Worm (Caenorhabditis elegans): Measurements from ENCODE around the gene srx-88.
A peak's percentile ranks its signal among the peaks of the same experiment; 100 is the strongest.

- TF ChIP-seq lin-13 (GFP tag; optimal IDR thresholded peaks at IDR 0.05) (peak; percentile 48), ama-1 (optimal IDR thresholded peaks at IDR 0.05) (peak; percentile 54), egl-13 (tag; optimal IDR thresholded peaks at IDR 0.05) (no peak), elt-3 (tag; optimal IDR thresholded peaks at IDR 0.05) (peak; percentile 84 to 99 (median 93)), tbx-2 (tag; optimal IDR thresholded peaks at IDR 0.05) (peak; percentile 76), snpc-4 (tag; optimal IDR thresholded peaks at IDR 0.05) (no peak), fkh-8 (tag; optimal IDR thresholded peaks at IDR 0.05) (no peak), nhr-77 (tag; optimal IDR thresholded peaks at IDR 0.05) (no peak), nhr-11 (tag; optimal IDR thresholded peaks at IDR 0.05) (no peak)
Measured at ce11 chrV:11572803-11573490, 10.4 kb upstream of the srx-88 start, which contains the start of the genes H12C20.7 and nhr-68.

All from whole organism, L1 larva.